Worm (Caenorhabditis elegans) whole organism, mixed stage, embryonic: ENCODE data around the gene ZK228.13.

Experiments
- lsy-2 ChIP-seq: fragments of 150-350 bp; optimal IDR thresholded peaks from 2 replicates; lab custom pipeline; 2014; ENCODE audit warnings: missing biosample characterization, missing genetic modification characterization
- mep-1 ChIP-seq: fragments of 150-350 bp; optimal IDR thresholded peaks from 2 replicates; lab custom pipeline; 2017; ENCODE audit warnings: missing biosample characterization, missing genetic modification reagents, missing genetic modification characterization, inconsistent platforms
- nhr-12 ChIP-seq: fragments of 150-350 bp; optimal IDR thresholded peaks from 2 replicates; lab custom pipeline; 2014; ENCODE audit warnings: missing biosample characterization, missing genetic modification characterization
- nhr-237 ChIP-seq: fragments of 150-350 bp; optimal IDR thresholded peaks from 2 replicates; lab custom pipeline; 2014; ENCODE audit warnings: missing biosample characterization, missing genetic modification characterization
- sem-2 ChIP-seq: fragments of 200-800 bp; sonication (Bioruptor generic); optimal IDR thresholded peaks from 2 replicates; lab custom pipeline; 2018; ENCODE audit warnings: mild to moderate bottlenecking, missing genetic modification characterization, missing compliant biosample characterization
- unc-39 ChIP-seq: fragments of 150-350 bp; optimal IDR thresholded peaks from 2 replicates; lab custom pipeline; 2014; ENCODE audit warnings: missing biosample characterization, missing genetic modification characterization
- unc-62 ChIP-seq: fragments of 150-350 bp; optimal IDR thresholded peaks from 2 replicates; lab custom pipeline; 2014; ENCODE audit warnings: missing biosample characterization, missing genetic modification reagents, missing genetic modification characterization

DNA sequence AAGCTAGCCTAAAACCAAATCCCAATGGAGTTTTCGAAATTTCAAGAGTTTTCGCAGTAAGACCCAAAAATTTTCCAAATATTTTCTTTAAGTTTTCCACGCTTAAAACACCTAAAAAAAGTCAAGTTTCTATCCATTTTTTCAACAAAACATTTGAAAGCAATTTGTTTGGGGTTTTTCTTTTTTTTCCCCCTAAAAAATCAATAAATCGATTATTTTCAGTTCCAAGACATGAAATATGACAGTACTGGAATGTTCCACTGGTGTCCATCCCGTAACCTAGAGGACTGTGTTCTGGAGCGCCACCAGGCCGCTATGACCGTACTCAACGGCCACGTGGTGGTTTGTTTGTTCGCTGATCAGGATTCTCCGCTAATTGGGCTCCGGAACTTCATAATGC lies 36.6 kb upstream of the ZK228.13 start:
- TF ChIP-seq nhr-237 (tag; lab: Kevin White, UChicago) (no peak), lsy-2 (tag; lab: Kevin White, UChicago) (no peak), nhr-12 (no peak), unc-62 (GFP tag; lab: Kevin White, UChicago) (no peak), sem-2 (no peak), mep-1 (tag; lab: Kevin White, UChicago) (no peak), unc-39 (tag; lab: Kevin White, UChicago) (no peak)
